Worm (Caenorhabditis elegans): ENCODE results near the gene F21C10.6.
A peak's percentile ranks its signal among the peaks of the same experiment; 100 is the strongest.

The F21C10.6 gene

ce11 chrV:9085845-9086244, 38.4 kb upstream of the F21C10.6 start:
- TF ChIP-seq lin-40 (tag; optimal IDR thresholded peaks at IDR 0.05) (no peak), ceh-100 (GFP tag; IDR thresholded peaks at IDR 0.05) (no peak), repo-1 (tag; optimal IDR thresholded peaks at IDR 0.05) (no peak), mes-4 (tag; optimal IDR thresholded peaks at IDR 0.05) (no peak), K12H6.12 (tag; optimal IDR thresholded peaks at IDR 0.05) (no peak), dpff-1 (tag; optimal IDR thresholded peaks at IDR 0.05) (no peak), F33H1.4 (GFP tag; IDR thresholded peaks at IDR 0.05) (no peak), Y56A3A.18 (GFP tag; IDR thresholded peaks at IDR 0.05) (no peak), mxl-1 (tag; optimal IDR thresholded peaks at IDR 0.05) (no peak)

ce11 chrV:9086650-9087049, 37.6 kb upstream of the F21C10.6 start:
- TF ChIP-seq pbrm-1 (GFP tag; IDR thresholded peaks at IDR 0.05) (0 out of 2 replicates have a peak, but pooled peaks have one; percentile 15), mcd-1 (GFP tag; IDR thresholded peaks at IDR 0.05) (peak; percentile 22; the same call in 1 of the 2 replicates), nfyb-1 (GFP tag; IDR thresholded peaks at IDR 0.05) (peak; percentile 54; the same call in 1 of the 2 replicates), Y56A3A.18 (GFP tag; IDR thresholded peaks at IDR 0.05) (0 out of 2 replicates have a peak, but pooled peaks have one; percentile 29), ceh-100 (GFP tag; IDR thresholded peaks at IDR 0.05) (0 out of 2 replicates have a peak, but pooled peaks have one; percentile 21), attf-6 (GFP tag; IDR thresholded peaks at IDR 0.05) (peak; percentile 89), hmg-1.2 (GFP tag; IDR thresholded peaks at IDR 0.05) (peak; percentile 21; the same call in 1 of the 2 replicates), madf-3 (GFP tag; IDR thresholded peaks at IDR 0.05) (0 out of 2 replicates have a peak, but pooled peaks have one; percentile 21), egl-44 (GFP tag; IDR thresholded peaks at IDR 0.05) (peak; percentile 70; the same call in 1 of the 2 replicates), dox-1 (GFP tag; IDR thresholded peaks at IDR 0.05) (peak; percentile 89), ekl-4 (GFP tag; IDR thresholded peaks at IDR 0.05) (peak; percentile 76), ceh-40 (GFP tag; IDR thresholded peaks at IDR 0.05) (peak; percentile 24; the same call in 1 of the 2 replicates), snpc-1.1 (tag; optimal IDR thresholded peaks at IDR 0.05; ENCODE audit: insufficient read depth) (peak; percentile 5), madf-6 (GFP tag; IDR thresholded peaks at IDR 0.05) (peak; percentile 52; the same call in 1 of the 2 replicates)

- TF ChIP-seq F39B2.1 (GFP tag; IDR thresholded peaks at IDR 0.05) (no peak), madf-10 (tag; optimal IDR thresholded peaks at IDR 0.05) (no peak), lsl-1 (GFP tag; optimal IDR thresholded peaks at IDR 0.05) (no peak), T07F8.4 (tag; optimal IDR thresholded peaks at IDR 0.05) (no peak), ztf-26 (tag; optimal IDR thresholded peaks at IDR 0.05) (peak; percentile 48), ccch-3 (GFP tag; optimal IDR thresholded peaks at IDR 0.05) (no peak), let-607 (tag; optimal IDR thresholded peaks at IDR 0.05) (peak in 1 of 2 experiments; percentile 19), lin-54 (GFP tag; optimal IDR thresholded peaks at IDR 0.05) (peak; percentile 4), attf-5 (GFP tag; optimal IDR thresholded peaks at IDR 0.05) (no peak), zim-3 (tag; optimal IDR thresholded peaks at IDR 0.05) (peak; percentile 18), lsy-27 (tag; optimal IDR thresholded peaks at IDR 0.05; ENCODE audit: borderline replicate concordance, insufficient read depth) (no peak), pbrm-1 (GFP tag; IDR thresholded peaks at IDR 0.05) (0 out of 2 replicates have a peak, but pooled peaks have one; percentile 52), cebp-1 (GFP tag; IDR thresholded peaks at IDR 0.05) (no peak), cebp-1 (tag; optimal IDR thresholded peaks at IDR 0.05) (peak; percentile 10), egrh-3 (GFP tag; IDR thresholded peaks at IDR 0.05) (0 out of 2 replicates have a peak, but pooled peaks have one; percentile 19), ceh-40 (GFP tag; IDR thresholded peaks at IDR 0.05) (peak; percentile 69; the same call in 1 of the 2 replicates), tbp1 (GFP tag; optimal IDR thresholded peaks at IDR 0.05) (peak; percentile 21), K12H6.12 (tag; optimal IDR thresholded peaks at IDR 0.05) (peak; percentile 24), cebp-2 (GFP tag; IDR thresholded peaks at IDR 0.05) (0 out of 2 replicates have a peak, but pooled peaks have one; percentile 5), ama-1 (optimal IDR thresholded peaks at IDR 0.05) (peak; percentile 82), ama-1 (GFP tag; optimal IDR thresholded peaks at IDR 0.05) (no peak), aptf-3 (GFP tag; IDR thresholded peaks at IDR 0.05) (0 out of 2 replicates have a peak, but pooled peaks have one; percentile 53), efl-1 (GFP tag; optimal IDR thresholded peaks at IDR 0.05) (no peak), madf-6 (GFP tag; IDR thresholded peaks at IDR 0.05) (no peak), egl-44 (GFP tag; IDR thresholded peaks at IDR 0.05) (0 out of 2 replicates have a peak, but pooled peaks have one; percentile 20), nfyb-1 (GFP tag; IDR thresholded peaks at IDR 0.05) (peak; percentile 32), hmg-1.2 (GFP tag; IDR thresholded peaks at IDR 0.05) (peak; percentile 34; the same call in 1 of the 2 replicates), dox-1 (GFP tag; IDR thresholded peaks at IDR 0.05) (peak; percentile 87), repo-1 (tag; optimal IDR thresholded peaks at IDR 0.05) (peak; percentile 10), ceh-100 (GFP tag; IDR thresholded peaks at IDR 0.05) (peak; percentile 14; the same call in 1 of the 2 replicates), lin-26 (GFP tag; IDR thresholded peaks at IDR 0.05) (peak; percentile 37; the same call in 1 of the 2 replicates)
Observed at ce11 chrV:9088758-9089157, 35.5 kb upstream of the F21C10.6 start.
